Worm (Caenorhabditis elegans): ENCODE measurements around the gene fah-1.

- no peak for TF ChIP-seq B0310.2 (tag; optimal IDR thresholded peaks at IDR 0.05)
- TF ChIP-seq sea-1 (GFP tag; conservative IDR thresholded peaks at IDR 0.05), result no peak
- TF ChIP-seq flt-1 (GFP tag; IDR thresholded peaks at IDR 0.05), result no peak
- no peak for TF ChIP-seq ama-1 (optimal IDR thresholded peaks at IDR 0.05)
- TF ChIP-seq tra-4 (tag; optimal IDR thresholded peaks at IDR 0.05), result no peak
- no peak for TF ChIP-seq ceh-13 (GFP tag; optimal IDR thresholded peaks at IDR 0.05)
- no peak for TF ChIP-seq hmbx-1 (tag; optimal IDR thresholded peaks at IDR 0.05)
- TF ChIP-seq scrt-1 (GFP tag; IDR thresholded peaks at IDR 0.05), result no peak
- TF ChIP-seq ets-7 (tag; optimal IDR thresholded peaks at IDR 0.05), result no peak
- no peak for TF ChIP-seq hmg-4 (GFP tag; optimal IDR thresholded peaks at IDR 0.05)
- no peak for TF ChIP-seq hnd-1 (tag; optimal IDR thresholded peaks at IDR 0.05)
Measured at ce11 chrX:6484780-6485179, 36.1 kb upstream of the fah-1 start, which contains the start of gene gar-1.

Measured in whole organism, early embryonic.